Fruit fly (Drosophila melanogaster) whole organism, embryonic: ENCODE measurements around the gene gish.

ENCODE experiments used
- Blimp-1 ChIP-seq: fragments of 200-800 bp; sonication (Bioruptor generic); optimal IDR thresholded peaks from 3 replicates; lab custom pipeline; 2018; ENCODE audit warnings: missing biosample characterization, missing genetic modification characterization, mild to moderate bottlenecking, moderate library complexity, missing genetic modification reagents
- CG10209 ChIP-seq: fragments of 200-800 bp; sonication (Bioruptor generic); optimal IDR thresholded peaks from 3 replicates; lab custom pipeline; 2017; ENCODE audit warnings: missing biosample characterization, mild to moderate bottlenecking, missing genetic modification characterization, missing genetic modification reagents
- CG10462 ChIP-seq: fragments of 200-800 bp; sonication (Bioruptor generic); optimal IDR thresholded peaks from 2 replicates; lab custom pipeline; 2016; ENCODE audit warnings: missing biosample characterization, missing genetic modification characterization
- CG11247 ChIP-seq: fragments of 200-800 bp; sonication (Bioruptor generic); IDR thresholded peaks from 2 replicates; pipeline ENCODE4 v1.3.6; 2022; ENCODE audit warnings: missing biosample characterization, missing genetic modification characterization
- CG11398 ChIP-seq: fragments of 200-800 bp; sonication (Bioruptor generic); optimal IDR thresholded peaks from 2 replicates; lab custom pipeline; 2016; ENCODE audit warnings: missing biosample characterization, missing genetic modification characterization
- CG11456 ChIP-seq: fragments of 200-800 bp; sonication (Bioruptor generic); IDR thresholded peaks from 3 replicates; pipeline ENCODE4 v1.3.6; 2022; ENCODE audit warnings: missing biosample characterization, missing genetic modification characterization
- CG12659 ChIP-seq: fragments of 200-800 bp; sonication (Bioruptor generic); optimal IDR thresholded peaks from 3 replicates; lab custom pipeline; 2017; ENCODE audit warnings: mild to moderate bottlenecking, missing biosample characterization, missing genetic modification reagents, missing genetic modification characterization
- CG14965 ChIP-seq: fragments of 200-800 bp; sonication (Bioruptor generic); optimal IDR thresholded peaks from 2 replicates; lab custom pipeline; 2016; ENCODE audit warnings: missing biosample characterization, missing genetic modification characterization, borderline replicate concordance
- CG2202 ChIP-seq: fragments of 200-800 bp; sonication (Bioruptor generic); optimal IDR thresholded peaks from 2 replicates; lab custom pipeline; 2018; ENCODE audit warnings: missing biosample characterization, mild to moderate bottlenecking, missing genetic modification characterization
- CG31365 ChIP-seq: fragments of 200-800 bp; sonication (Bioruptor generic); optimal IDR thresholded peaks from 2 replicates; lab custom pipeline; 2018; ENCODE audit warnings: missing biosample characterization, mild to moderate bottlenecking, missing genetic modification characterization
- CG3281 ChIP-seq: fragments of 200-800 bp; sonication (Bioruptor generic); optimal IDR thresholded peaks from 3 replicates; lab custom pipeline; 2017; ENCODE audit warnings: missing biosample characterization, mild to moderate bottlenecking, missing genetic modification characterization
- CG3995 ChIP-seq: fragments of 200-800 bp; sonication (Bioruptor generic); optimal IDR thresholded peaks from 3 replicates; lab custom pipeline; 2016; ENCODE audit warnings: missing biosample characterization, missing genetic modification characterization
- CG4854 ChIP-seq: fragments of 200-800 bp; sonication (Bioruptor generic); optimal IDR thresholded peaks from 2 replicates; lab custom pipeline; 2016; ENCODE audit warnings: missing biosample characterization, missing genetic modification characterization, inconsistent platforms
- CHES-1-like ChIP-seq: fragments of 200-800 bp; sonication (Bioruptor generic); optimal IDR thresholded peaks from 2 replicates; lab custom pipeline; 2016; ENCODE audit warnings: missing biosample characterization, missing genetic modification characterization
- Camta ChIP-seq: fragments of 200-800 bp; sonication (Bioruptor generic); optimal IDR thresholded peaks from 2 replicates; lab custom pipeline; 2016; ENCODE audit warnings: missing biosample characterization, missing genetic modification characterization
- CkIIα-i1 ChIP-seq: fragments of 200-800 bp; sonication (Bioruptor generic); IDR thresholded peaks from 2 replicates; pipeline ENCODE4 v1.3.6; 2022; ENCODE audit warnings: missing biosample characterization, missing genetic modification characterization
- Drgx ChIP-seq: fragments of 200-800 bp; sonication (Bioruptor generic); IDR thresholded peaks from 2 replicates; pipeline ENCODE4 v1.3.6; 2022; ENCODE audit warnings: missing biosample characterization, missing genetic modification characterization
- E2f2 ChIP-seq: fragments of 200-800 bp; sonication (Bioruptor generic); IDR thresholded peaks from 2 replicates; pipeline ENCODE4 v1.3.6; 2022; ENCODE audit warnings: missing biosample characterization, missing genetic modification characterization
- Elba2 ChIP-seq: fragments of 200-800 bp; sonication (Bioruptor generic); optimal IDR thresholded peaks from 3 replicates; lab custom pipeline; 2016; ENCODE audit warnings: missing biosample characterization, missing genetic modification characterization
- HmgZ ChIP-seq: fragments of 200-800 bp; sonication (Bioruptor generic); optimal IDR thresholded peaks from 2 replicates; lab custom pipeline; 2018; ENCODE audit warnings: missing biosample characterization, mild to moderate bottlenecking, missing genetic modification characterization
- Hr3 ChIP-seq: fragments of 200-800 bp; sonication (Bioruptor generic); optimal IDR thresholded peaks from 3 replicates; lab custom pipeline; 2016; ENCODE audit warnings: missing biosample characterization, missing genetic modification characterization
- Kr ChIP-seq: fragments of 200-800 bp; sonication (Bioruptor generic); optimal IDR thresholded peaks from 2 replicates; lab custom pipeline; 2017; ENCODE audit warnings: missing biosample characterization, mild to moderate bottlenecking, missing genetic modification characterization
- MBD-R2 ChIP-seq: fragments of 200-800 bp; sonication (Bioruptor generic); IDR thresholded peaks from 2 replicates; pipeline ENCODE4 v1.3.6; 2022; ENCODE audit warnings: missing biosample characterization, missing genetic modification characterization
- Mes4 ChIP-seq: fragments of 200-800 bp; sonication (Bioruptor generic); optimal IDR thresholded peaks from 2 replicates; lab custom pipeline; 2016; ENCODE audit warnings: missing biosample characterization, missing genetic modification characterization
- NC2β ChIP-seq: fragments of 200-800 bp; sonication (Bioruptor generic); optimal IDR thresholded peaks from 2 replicates; lab custom pipeline; 2016; ENCODE audit warnings: missing biosample characterization, missing genetic modification characterization
- NK7.1 ChIP-seq: fragments of 200-800 bp; sonication (Bioruptor generic); optimal IDR thresholded peaks from 3 replicates; lab custom pipeline; 2016; ENCODE audit warnings: missing biosample characterization, missing genetic modification characterization
- Opbp ChIP-seq: fragments of 200-800 bp; sonication (Bioruptor generic); IDR thresholded peaks from 3 replicates; pipeline ENCODE4 v1.3.6; 2022; ENCODE audit warnings: missing biosample characterization, missing genetic modification characterization; ENCODE audit not compliant: partially characterized antibody
- PHDP ChIP-seq: fragments of 200-800 bp; sonication (Bioruptor generic); optimal IDR thresholded peaks from 3 replicates; lab custom pipeline; 2018; ENCODE audit warnings: missing biosample characterization, mild to moderate bottlenecking, missing genetic modification characterization, moderate library complexity
- Xrp1 ChIP-seq: fragments of 200-800 bp; sonication (Bioruptor generic); IDR thresholded peaks from 2 replicates; pipeline ENCODE4 v1.3.6; 2022; ENCODE audit warnings: missing biosample characterization, missing genetic modification characterization
- YL-1 ChIP-seq: fragments of 200-800 bp; sonication (Bioruptor generic); optimal IDR thresholded peaks from 3 replicates; lab custom pipeline; 2017; ENCODE audit warnings: missing biosample characterization, mild to moderate bottlenecking, missing genetic modification characterization
- ab ChIP-seq: fragments of 200-800 bp; sonication (Bioruptor generic); optimal IDR thresholded peaks from 2 replicates; lab custom pipeline; 2016; ENCODE audit warnings: missing biosample characterization, missing genetic modification characterization
- ap ChIP-seq: fragments of 200-800 bp; sonication (Bioruptor generic); IDR thresholded peaks from 2 replicates; pipeline ENCODE4 v1.3.6; 2022; ENCODE audit warnings: missing biosample characterization, missing genetic modification characterization
- bsh ChIP-seq, 2 experiments: fragments of 200-800 bp; sonication (Bioruptor generic); optimal IDR thresholded peaks; 2 replicates each; lab custom pipeline; 2017 to 2018; ENCODE audit warnings: mild to moderate bottlenecking in 2 of 2, missing biosample characterization in 2 of 2, missing genetic modification characterization in 2 of 2, moderate library complexity in 1 of 2
- btn ChIP-seq: fragments of 200-800 bp; sonication (Bioruptor generic); optimal IDR thresholded peaks from 2 replicates; lab custom pipeline; 2016; ENCODE audit warnings: missing biosample characterization, missing genetic modification characterization
- crc ChIP-seq: fragments of 200-800 bp; sonication (Bioruptor generic); optimal IDR thresholded peaks from 2 replicates; lab custom pipeline; 2016; ENCODE audit warnings: missing biosample characterization, missing genetic modification characterization
- crol ChIP-seq: fragments of 200-800 bp; sonication (Bioruptor generic); IDR thresholded peaks from 2 replicates; pipeline ENCODE4 v1.3.6; 2022; ENCODE audit warnings: missing biosample characterization, missing genetic modification characterization
- en ChIP-seq: fragments of 200-800 bp; sonication (Bioruptor generic); optimal IDR thresholded peaks from 2 replicates; lab custom pipeline; 2016; ENCODE audit warnings: missing biosample characterization, missing genetic modification characterization
- fd96Cb ChIP-seq: fragments of 200-800 bp; sonication (Bioruptor generic); optimal IDR thresholded peaks from 2 replicates; lab custom pipeline; 2018; ENCODE audit warnings: missing biosample characterization, mild to moderate bottlenecking, missing genetic modification characterization, moderate library complexity
- ftz-f1 ChIP-seq: fragments of 200-800 bp; sonication (Bioruptor generic); optimal IDR thresholded peaks from 2 replicates; lab custom pipeline; 2016; ENCODE audit warnings: missing biosample characterization, missing genetic modification characterization
- gcm2 ChIP-seq: fragments of 200-800 bp; sonication (Bioruptor generic); optimal IDR thresholded peaks from 2 replicates; lab custom pipeline; 2016; ENCODE audit warnings: missing biosample characterization, missing genetic modification characterization
- gfzf ChIP-seq: fragments of 200-800 bp; sonication (Bioruptor generic); optimal IDR thresholded peaks from 2 replicates; lab custom pipeline; 2016; ENCODE audit warnings: missing biosample characterization, mild to moderate bottlenecking, missing genetic modification characterization, moderate library complexity
- ind ChIP-seq: fragments of 200-800 bp; sonication (Bioruptor generic); optimal IDR thresholded peaks from 3 replicates; lab custom pipeline; 2016; ENCODE audit warnings: missing biosample characterization, missing genetic modification characterization
- kay ChIP-seq: fragments of 200-800 bp; sonication (Bioruptor generic); optimal IDR thresholded peaks from 2 replicates; lab custom pipeline; 2016; ENCODE audit warnings: missing biosample characterization, missing genetic modification characterization
- ken ChIP-seq: fragments of 200-800 bp; sonication (Bioruptor generic); IDR thresholded peaks from 3 replicates; pipeline ENCODE4 v1.3.6; 2022; ENCODE audit warnings: missing biosample characterization, missing genetic modification characterization
- nmo ChIP-seq: fragments of 200-800 bp; sonication (Bioruptor generic); optimal IDR thresholded peaks from 2 replicates; lab custom pipeline; 2018; ENCODE audit warnings: missing biosample characterization, mild to moderate bottlenecking, missing genetic modification characterization, moderate library complexity
- p53 ChIP-seq: fragments of 200-800 bp; sonication (Bioruptor generic); optimal IDR thresholded peaks from 2 replicates; lab custom pipeline; 2016; ENCODE audit warnings: missing biosample characterization, missing genetic modification characterization
- seq ChIP-seq: fragments of 200-800 bp; sonication (Bioruptor generic); IDR thresholded peaks from 2 replicates; pipeline ENCODE4 v1.3.6; 2022; ENCODE audit warnings: missing biosample characterization, missing genetic modification characterization
- slou ChIP-seq: fragments of 200-800 bp; sonication (Bioruptor generic); optimal IDR thresholded peaks from 3 replicates; lab custom pipeline; 2016; ENCODE audit warnings: missing biosample characterization, missing genetic modification characterization
- slp2 ChIP-seq: fragments of 200-800 bp; sonication (Bioruptor generic); optimal IDR thresholded peaks from 2 replicates; lab custom pipeline; 2016; ENCODE audit warnings: missing biosample characterization, missing genetic modification characterization
- tin ChIP-seq: fragments of 200-800 bp; sonication (Bioruptor generic); optimal IDR thresholded peaks from 3 replicates; lab custom pipeline; 2016; ENCODE audit warnings: missing biosample characterization, missing genetic modification characterization
- twi ChIP-seq: fragments of 200-800 bp; optimal IDR thresholded peaks from 2 replicates; lab custom pipeline; 2019; ENCODE audit warnings: missing biosample characterization, mild to moderate bottlenecking, missing genetic modification characterization, moderate library complexity

Gene gish

dm6 chr3R:16275890-16276619, 3.8 kb downstream of the gish start (continued):
- TF ChIP-seq ftz-f1 (GFP tag; lab: Kevin White, UChicago) (peak; percentile 43), en (no peak), Xrp1 (GFP tag; lab: Robert Waterston, UW) (peak; percentile 63), btn (GFP tag; lab: Kevin White, UChicago) (no peak), kay (GFP tag; lab: Kevin White, UChicago) (no peak), CG4854 (GFP tag; lab: Kevin White, UChicago) (no peak), CG3281 (GFP tag; lab: Kevin White, UChicago) (no peak), crc (GFP tag; lab: Kevin White, UChicago) (no peak), twi (peak; percentile 76), ken (GFP tag; lab: Robert Waterston, UW) (no peak), bsh (GFP tag; optimal IDR thresholded peaks at IDR 0.05; lab: Kevin White, UChicago) (peak in 1 of 2 experiments; percentile 39), ab (GFP tag; lab: Kevin White, UChicago) (no peak), NK7.1 (GFP tag; lab: Kevin White, UChicago) (no peak), gcm2 (GFP tag; lab: Kevin White, UChicago) (no peak), CG11398 (GFP tag; lab: Kevin White, UChicago) (peak; percentile 18), CG2202 (tag; lab: Kevin White, UChicago) (peak; percentile 42), slou (GFP tag; lab: Kevin White, UChicago) (no peak), Drgx (GFP tag; lab: Robert Waterston, UW) (no peak), CG12659 (GFP tag; lab: Kevin White, UChicago) (no peak), ap (GFP tag; lab: Robert Waterston, UW) (no peak), CHES-1-like (GFP tag; lab: Kevin White, UChicago) (no peak), gfzf (no peak), NC2β (GFP tag; lab: Kevin White, UChicago) (no peak), Kr (no peak), p53 (GFP tag; lab: Kevin White, UChicago) (no peak), nmo (no peak), CG11247 (no peak), MBD-R2 (GFP tag; lab: Robert Waterston, UW) (no peak), CG10462 (GFP tag; lab: Kevin White, UChicago) (no peak), Opbp (no peak), CG14965 (GFP tag; lab: Kevin White, UChicago) (no peak), Mes4 (GFP tag; lab: Kevin White, UChicago) (no peak), ind (GFP tag; lab: Kevin White, UChicago) (no peak), PHDP (tag; lab: Kevin White, UChicago) (no peak), Hr3 (GFP tag; lab: Kevin White, UChicago) (no peak), Blimp-1 (GFP tag; lab: Kevin White, UChicago) (no peak), crol (peak; percentile 64), Elba2 (GFP tag; lab: Kevin White, UChicago) (no peak), CG3995 (no peak), CG31365 (tag; lab: Kevin White, UChicago) (no peak), E2f2 (GFP tag; lab: Robert Waterston, UW) (no peak), Camta (GFP tag; lab: Kevin White, UChicago) (no peak), tin (GFP tag; lab: Kevin White, UChicago) (no peak), CG10209 (GFP tag; lab: Kevin White, UChicago) (no peak), slp2 (GFP tag; lab: Kevin White, UChicago) (no peak), YL-1 (GFP tag; lab: Kevin White, UChicago) (no peak), CkIIα-i1 (no peak), fd96Cb (tag; lab: Kevin White, UChicago) (no peak), HmgZ (no peak), CG11456 (no peak), seq (GFP tag; lab: Robert Waterston, UW) (no peak)
